Worm (Caenorhabditis elegans): ENCODE measurements around the gene ZK622.1.

Gene ZK622.1

DNA sequence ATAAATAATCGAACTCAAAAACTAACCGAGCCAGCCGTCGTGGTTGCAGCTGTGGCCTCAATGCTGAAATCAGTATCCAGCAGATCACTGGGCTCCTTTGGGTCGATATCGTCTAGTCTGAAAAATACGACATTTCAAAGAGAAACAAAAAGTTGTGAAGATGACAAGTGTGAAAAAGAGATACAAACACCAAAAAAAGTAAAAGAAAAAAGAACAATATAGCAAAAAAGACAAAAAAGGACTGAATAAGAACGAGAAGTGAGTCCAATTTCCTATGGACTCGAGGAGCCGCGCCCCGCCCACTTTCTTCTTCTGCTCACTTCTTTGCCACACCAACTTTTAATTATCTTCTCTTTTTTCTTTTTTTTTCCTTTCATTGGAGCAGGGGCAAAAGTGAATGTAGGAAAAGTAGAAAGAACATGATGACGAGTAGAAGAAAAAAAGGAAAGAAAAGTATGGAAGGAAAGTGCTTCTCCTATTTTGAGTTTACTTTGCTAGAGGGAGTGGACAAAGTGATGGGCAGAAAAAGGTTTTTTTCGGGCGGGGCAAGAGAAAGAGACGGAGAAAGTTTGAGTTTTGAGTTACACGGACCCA lies 21.8 kb upstream of the ZK622.1 start, which contains the start of gene drn-1:
TSS of gene drn-1 (minus strand) at position 117 of the 594 bp plus-strand sequence.
- TF ChIP-seq ceh-2 (tag; optimal IDR thresholded peaks at IDR 0.05) (no peak), unc-42 (tag; optimal IDR thresholded peaks at IDR 0.05) (peak; percentile 9), ttx-3 (tag; optimal IDR thresholded peaks at IDR 0.05) (no peak), lim-6 (tag; optimal IDR thresholded peaks at IDR 0.05) (no peak), hlh-6 (tag; optimal IDR thresholded peaks at IDR 0.05) (no peak), pros-1 (tag; optimal IDR thresholded peaks at IDR 0.05) (no peak), ztf-16 (tag; optimal IDR thresholded peaks at IDR 0.05) (no peak), fax-1 (tag; optimal IDR thresholded peaks at IDR 0.05) (no peak)

DNA sequence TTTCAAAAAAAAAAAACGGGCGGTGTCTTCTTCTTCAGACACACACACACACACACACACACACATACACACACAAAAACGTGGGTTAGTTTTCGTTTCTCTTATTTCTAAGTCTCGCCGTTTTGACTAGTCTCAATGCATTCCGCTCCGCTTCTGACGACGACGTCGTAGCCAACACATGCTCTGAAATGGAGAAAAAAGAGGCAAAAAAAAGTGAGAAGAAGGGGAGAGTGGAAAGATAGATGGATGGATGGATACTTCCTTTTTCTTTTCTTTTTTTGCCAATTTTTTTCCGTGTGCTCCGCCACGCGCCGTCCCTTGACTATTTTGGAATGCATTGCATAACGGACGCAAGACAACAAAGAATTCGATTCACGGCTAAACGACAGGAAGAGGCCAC lies 16.9 kb upstream of the ZK622.1 start:
- TF ChIP-seq fkh-10 (GFP tag; optimal IDR thresholded peaks at IDR 0.05), result no peak
- TF ChIP-seq hlh-8 (tag; optimal IDR thresholded peaks at IDR 0.05), result no peak
- TF ChIP-seq pat-9 (tag; optimal IDR thresholded peaks at IDR 0.05), result no peak
- peak; percentile 4 for TF ChIP-seq ceh-31 (tag; optimal IDR thresholded peaks at IDR 0.05)

- no peak for TF ChIP-seq pha-4 (tag; optimal IDR thresholded peaks at IDR 0.05)
- no peak for TF ChIP-seq ztf-16 (tag; optimal IDR thresholded peaks at IDR 0.05)
- no peak for TF ChIP-seq unc-3 (GFP tag; conservative IDR thresholded peaks at IDR 0.05)
- TF ChIP-seq unc-3 (tag; optimal IDR thresholded peaks at IDR 0.05), result no peak
- no peak for TF ChIP-seq eyg-1 (tag; optimal IDR thresholded peaks at IDR 0.05)
These were observed 15.8 kb upstream of the ZK622.1 start for ce11 chrII:5277780-5278179.

DNA sequence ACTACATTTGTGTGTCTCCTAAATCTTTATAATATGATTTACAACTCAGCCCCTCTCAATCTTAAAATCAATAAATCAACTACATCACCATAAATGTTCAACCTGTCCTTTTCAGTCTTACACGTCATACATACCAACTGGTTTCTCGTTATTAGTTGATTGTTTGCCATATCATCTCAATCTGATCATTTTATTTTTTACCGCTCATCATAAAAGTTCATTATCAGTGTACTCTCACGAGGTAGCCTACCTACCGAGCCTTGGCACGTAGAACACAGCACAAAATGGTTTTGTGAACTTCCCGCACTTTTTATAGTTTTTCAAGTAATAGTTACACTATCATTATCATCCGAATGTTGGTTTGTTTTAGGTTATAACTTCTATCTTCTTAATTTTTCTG lies 12.5 kb upstream of the ZK622.1 start:
- TF ChIP-seq ahr-1 (tag; optimal IDR thresholded peaks at IDR 0.05) (no peak), pqm-1 (tag; optimal IDR thresholded peaks at IDR 0.05) (no peak), lin-11 (tag; optimal IDR thresholded peaks at IDR 0.05) (no peak), gmeb-2 (tag; optimal IDR thresholded peaks at IDR 0.05) (no peak), pros-1 (tag; optimal IDR thresholded peaks at IDR 0.05) (no peak), odd-2 (tag; optimal IDR thresholded peaks at IDR 0.05) (no peak), ceh-9 (tag; optimal IDR thresholded peaks at IDR 0.05) (no peak)

- TF ChIP-seq fax-1 (tag; optimal IDR thresholded peaks at IDR 0.05) (no peak), syd-9 (tag; optimal IDR thresholded peaks at IDR 0.05) (no peak), elt-2 (tag; optimal IDR thresholded peaks at IDR 0.05) (no peak), fkh-10 (GFP tag; optimal IDR thresholded peaks at IDR 0.05) (no peak), ceh-14 (tag; optimal IDR thresholded peaks at IDR 0.05) (no peak), gmeb-2 (tag; optimal IDR thresholded peaks at IDR 0.05) (no peak), lim-6 (tag; optimal IDR thresholded peaks at IDR 0.05) (no peak), ceh-18 (tag; optimal IDR thresholded peaks at IDR 0.05) (no peak), ceh-9 (tag; optimal IDR thresholded peaks at IDR 0.05) (no peak), hlh-30 (tag; optimal IDR thresholded peaks at IDR 0.05; ENCODE audit: insufficient read depth) (no peak)
These were observed 11.4 kb upstream of the ZK622.1 start, which contains the start of gene pmt-1 for ce11 chrII:5282192-5282591. Gene pmt-1 (minus strand): TSS chrII:5282523.

ce11 chrII:5282740-5283281 lies 10.8 kb upstream of the ZK622.1 start:
- TF ChIP-seq sdc-2 (tag; optimal IDR thresholded peaks at IDR 0.05) (no peak), dve-1 (tag; optimal IDR thresholded peaks at IDR 0.05) (no peak), npax-4 (tag; optimal IDR thresholded peaks at IDR 0.05) (no peak), ceh-14 (tag; optimal IDR thresholded peaks at IDR 0.05) (no peak), nhr-11 (tag; optimal IDR thresholded peaks at IDR 0.05) (no peak), ceh-22 (tag; optimal IDR thresholded peaks at IDR 0.05) (no peak), pha-2 (tag; optimal IDR thresholded peaks at IDR 0.05) (no peak), K02D7.2 (tag; optimal IDR thresholded peaks at IDR 0.05) (no peak), lin-11 (tag; optimal IDR thresholded peaks at IDR 0.05) (no peak), unc-42 (tag; optimal IDR thresholded peaks at IDR 0.05) (no peak), hlh-30 (tag; optimal IDR thresholded peaks at IDR 0.05; ENCODE audit: insufficient read depth) (no peak), unc-86 (tag; optimal IDR thresholded peaks at IDR 0.05) (no peak), pqm-1 (tag; optimal IDR thresholded peaks at IDR 0.05) (no peak), Y22D7AL.16 (tag; optimal IDR thresholded peaks at IDR 0.05) (no peak), gmeb-2 (tag; optimal IDR thresholded peaks at IDR 0.05) (no peak), che-1 (tag; optimal IDR thresholded peaks at IDR 0.05) (no peak), zip-5 (tag; optimal IDR thresholded peaks at IDR 0.05) (no peak), ama-1 (optimal IDR thresholded peaks at IDR 0.05) (no peak), ceh-34 (tag; optimal IDR thresholded peaks at IDR 0.05) (no peak), ttx-3 (tag; optimal IDR thresholded peaks at IDR 0.05) (no peak)

Data from whole organism, late embryonic.